Fruit fly (Drosophila melanogaster) whole organism, embryonic: Measurements from ENCODE around the gene alphaTub84D.

Experiments
- B-H2 ChIP-seq: fragments of 200-800 bp; sonication (Bioruptor generic); optimal IDR thresholded peaks from 2 replicates; lab custom pipeline; 2018; ENCODE audit warnings: missing biosample characterization, mild to moderate bottlenecking, missing genetic modification characterization
- CG10209 ChIP-seq: fragments of 200-800 bp; sonication (Bioruptor generic); optimal IDR thresholded peaks from 3 replicates; lab custom pipeline; 2017; ENCODE audit warnings: missing biosample characterization, mild to moderate bottlenecking, missing genetic modification characterization, missing genetic modification reagents
- CG11456 ChIP-seq: fragments of 200-800 bp; sonication (Bioruptor generic); IDR thresholded peaks from 3 replicates; pipeline ENCODE4 v1.3.6; 2022; ENCODE audit warnings: missing biosample characterization, missing genetic modification characterization
- CG12744 ChIP-seq: fragments of 200-800 bp; sonication (Bioruptor generic); optimal IDR thresholded peaks from 2 replicates; lab custom pipeline; 2016; ENCODE audit warnings: missing biosample characterization, missing genetic modification characterization
- CG15514 ChIP-seq: fragments of 200-800 bp; sonication (Bioruptor generic); optimal IDR thresholded peaks from 3 replicates; lab custom pipeline; 2017; ENCODE audit warnings: missing biosample characterization, missing genetic modification characterization, mild to moderate bottlenecking, moderate library complexity, missing genetic modification reagents
- CG17385 ChIP-seq: fragments of 200-800 bp; sonication (Bioruptor generic); optimal IDR thresholded peaks from 3 replicates; lab custom pipeline; 2018; ENCODE audit warnings: missing biosample characterization, mild to moderate bottlenecking, missing genetic modification characterization
- CG18262 ChIP-seq: fragments of 200-800 bp; optimal IDR thresholded peaks from 3 replicates; lab custom pipeline; 2019; ENCODE audit warnings: missing biosample characterization, mild to moderate bottlenecking, missing genetic modification characterization, moderate library complexity
- CG2129 ChIP-seq: fragments of 200-800 bp; sonication (Bioruptor generic); IDR thresholded peaks from 2 replicates; pipeline ENCODE4 v1.3.6; 2022; ENCODE audit warnings: missing biosample characterization, missing genetic modification characterization; ENCODE audit not compliant: partially characterized antibody
- CG2199 ChIP-seq: fragments of 200-800 bp; sonication (Bioruptor generic); IDR thresholded peaks from 3 replicates; pipeline ENCODE4 v1.3.6; 2022; ENCODE audit warnings: missing biosample characterization, missing genetic modification characterization
- CG32772 ChIP-seq: fragments of 200-800 bp; sonication (Bioruptor generic); IDR thresholded peaks from 2 replicates; pipeline ENCODE4 v1.3.6; 2022; ENCODE audit warnings: missing biosample characterization, missing genetic modification characterization
- CG34376 ChIP-seq: fragments of 200-800 bp; sonication (Bioruptor generic); optimal IDR thresholded peaks from 2 replicates; lab custom pipeline; 2018; ENCODE audit warnings: missing biosample characterization, mild to moderate bottlenecking, missing genetic modification characterization
- CG5180 ChIP-seq: fragments of 200-800 bp; sonication (Bioruptor generic); optimal IDR thresholded peaks from 3 replicates; lab custom pipeline; 2017; ENCODE audit warnings: missing biosample characterization, missing genetic modification characterization, mild to moderate bottlenecking, moderate library complexity, missing genetic modification reagents
- CG7839 ChIP-seq: fragments of 200-800 bp; sonication (Bioruptor generic); optimal IDR thresholded peaks from 3 replicates; lab custom pipeline; 2018; ENCODE audit warnings: missing biosample characterization, mild to moderate bottlenecking, missing genetic modification characterization, moderate library complexity
- CG7987 ChIP-seq: fragments of 200-800 bp; sonication (Bioruptor generic); optimal IDR thresholded peaks from 2 replicates; lab custom pipeline; 2018; ENCODE audit warnings: missing biosample characterization, mild to moderate bottlenecking, missing genetic modification characterization, moderate library complexity
- Doc3 ChIP-seq: fragments of 200-800 bp; sonication (Bioruptor generic); IDR thresholded peaks from 3 replicates; pipeline ENCODE4 v1.3.6; 2022; ENCODE audit warnings: missing biosample characterization, missing genetic modification characterization; ENCODE audit not compliant: partially characterized antibody
- Dref ChIP-seq: fragments of 200-800 bp; sonication (Bioruptor generic); IDR thresholded peaks from 2 replicates; pipeline ENCODE4 v1.3.6; 2022; ENCODE audit warnings: missing biosample characterization, missing genetic modification characterization
- Eip74EF ChIP-seq, 2 experiments: fragments of 200-800 bp in 1 of 2; fragments of >200 bp in 1 of 2; sonication (Bioruptor generic) in 1 of 2; optimal IDR thresholded peaks; 2 replicates each; lab custom pipeline; 2017 to 2019; ENCODE audit warnings: missing biosample characterization in 2 of 2, missing genetic modification characterization in 2 of 2, mild to moderate bottlenecking in 1 of 2, moderate library complexity in 1 of 2
- Ets65A ChIP-seq: fragments of 200-800 bp; sonication (Bioruptor generic); peaks from one replicate; lab custom pipeline; 2016; ENCODE audit warnings: missing biosample characterization, missing genetic modification characterization
- Hmr ChIP-seq: fragments of 200-800 bp; sonication (Bioruptor generic); optimal IDR thresholded peaks from 3 replicates; lab custom pipeline; 2017; ENCODE audit warnings: mild to moderate bottlenecking, missing biosample characterization, missing genetic modification reagents, missing genetic modification characterization
- Hr78 ChIP-seq, 2 experiments: fragments of 200-800 bp in 1 of 2; fragments of >200 bp in 1 of 2; sonication (Bioruptor generic) in 1 of 2; optimal IDR thresholded peaks; 2 replicates each; lab custom pipeline; 2017 to 2019; ENCODE audit warnings: missing biosample characterization in 2 of 2, missing genetic modification characterization in 2 of 2, mild to moderate bottlenecking in 1 of 2, moderate library complexity in 1 of 2
- Max ChIP-seq: fragments of 200-800 bp; sonication (Bioruptor generic); optimal IDR thresholded peaks from 2 replicates; lab custom pipeline; 2016; ENCODE audit warnings: missing biosample characterization, mild to moderate bottlenecking, missing genetic modification characterization
- Sry-β ChIP-seq: fragments of 200-800 bp; sonication (Bioruptor generic); optimal IDR thresholded peaks from 2 replicates; lab custom pipeline; 2018; ENCODE audit warnings: missing biosample characterization, mild to moderate bottlenecking, missing genetic modification characterization, moderate library complexity
- al ChIP-seq: fragments of 200-800 bp; sonication (Bioruptor generic); IDR thresholded peaks from 2 replicates; pipeline ENCODE4 v1.3.6; 2022; ENCODE audit warnings: missing biosample characterization, missing genetic modification characterization
- aop ChIP-seq: fragments of 200-800 bp; sonication (Bioruptor generic); IDR thresholded peaks from 2 replicates; pipeline ENCODE4 v1.3.6; 2022; ENCODE audit warnings: missing biosample characterization, missing genetic modification characterization
- ara ChIP-seq: fragments of 200-800 bp; sonication (Bioruptor generic); IDR thresholded peaks from 2 replicates; pipeline ENCODE4 v1.3.6; 2022; ENCODE audit warnings: missing biosample characterization, missing genetic modification characterization
- croc ChIP-seq: fragments of 200-800 bp; sonication (Bioruptor generic); conservative IDR thresholded peaks from 3 replicates; pipeline ENCODE4 v1.3.6; 2022; ENCODE audit warnings: missing biosample characterization, missing genetic modification characterization
- dm ChIP-seq: fragments of 200-800 bp; sonication (Bioruptor generic); optimal IDR thresholded peaks from 3 replicates; lab custom pipeline; 2016; ENCODE audit warnings: missing biosample characterization, missing genetic modification characterization
- eve ChIP-seq, 2 experiments: fragments of >200 bp; optimal IDR thresholded peaks; 2 replicates each; lab custom pipeline; 2017; ENCODE audit warnings: missing biosample characterization in 2 of 2, missing genetic modification characterization in 2 of 2
- exex ChIP-seq: fragments of 200-800 bp; sonication (Bioruptor generic); optimal IDR thresholded peaks from 4 replicates; lab custom pipeline; 2018; ENCODE audit warnings: missing biosample characterization, mild to moderate bottlenecking, missing genetic modification characterization, moderate library complexity
- fu2 ChIP-seq: fragments of 200-800 bp; sonication (Bioruptor generic); optimal IDR thresholded peaks from 2 replicates; lab custom pipeline; 2016; ENCODE audit warnings: missing biosample characterization, missing genetic modification characterization
- grn ChIP-seq: fragments of 200-800 bp; sonication (Bioruptor generic); optimal IDR thresholded peaks from 3 replicates; lab custom pipeline; 2017; ENCODE audit warnings: missing biosample characterization, missing genetic modification characterization
- lmd ChIP-seq: fragments of 200-800 bp; sonication (Bioruptor generic); IDR thresholded peaks from 2 replicates; pipeline ENCODE4 v1.3.6; 2022; ENCODE audit warnings: missing biosample characterization, missing genetic modification characterization
- mirr ChIP-seq: fragments of 200-800 bp; sonication (Bioruptor generic); optimal IDR thresholded peaks from 3 replicates; lab custom pipeline; 2018; ENCODE audit warnings: missing biosample characterization, mild to moderate bottlenecking, missing genetic modification characterization
- nerfin-2 ChIP-seq: fragments of 200-800 bp; sonication (Bioruptor generic); IDR thresholded peaks from 2 replicates; pipeline ENCODE4 v1.3.6; 2022; ENCODE audit warnings: missing biosample characterization, missing genetic modification characterization; ENCODE audit not compliant: partially characterized antibody
- pb ChIP-seq: fragments of 200-800 bp; sonication (Bioruptor generic); optimal IDR thresholded peaks from 3 replicates; lab custom pipeline; 2016; ENCODE audit warnings: missing biosample characterization, missing genetic modification characterization
- peb ChIP-seq: fragments of 200-800 bp; sonication (Bioruptor generic); IDR thresholded peaks from 2 replicates; pipeline ENCODE4 v1.3.6; 2022; ENCODE audit warnings: missing biosample characterization, missing genetic modification characterization
- pzg ChIP-seq: fragments of 200-800 bp; sonication (Bioruptor generic); optimal IDR thresholded peaks from 3 replicates; lab custom pipeline; 2018; ENCODE audit warnings: missing biosample characterization, mild to moderate bottlenecking, missing genetic modification characterization, moderate library complexity
- ro ChIP-seq: fragments of 200-800 bp; sonication (Bioruptor generic); IDR thresholded peaks from 2 replicates; pipeline ENCODE4 v1.3.6; 2022; ENCODE audit warnings: missing biosample characterization, missing genetic modification characterization
- sd ChIP-seq: fragments of 200-800 bp; sonication (Bioruptor generic); optimal IDR thresholded peaks from 3 replicates; lab custom pipeline; 2018; ENCODE audit warnings: missing biosample characterization, mild to moderate bottlenecking, missing genetic modification characterization, moderate library complexity
- sisA ChIP-seq: fragments of 200-800 bp; sonication (Bioruptor generic); IDR thresholded peaks from 2 replicates; pipeline ENCODE4 v1.3.6; 2022; ENCODE audit warnings: missing biosample characterization, missing genetic modification characterization
- stwl ChIP-seq: fragments of 200-800 bp; sonication (Bioruptor generic); optimal IDR thresholded peaks from 3 replicates; lab custom pipeline; 2018; ENCODE audit warnings: missing biosample characterization, mild to moderate bottlenecking, missing genetic modification characterization, moderate library complexity
- sug ChIP-seq: fragments of 200-800 bp; optimal IDR thresholded peaks from 2 replicates; lab custom pipeline; 2019; ENCODE audit warnings: missing biosample characterization, mild to moderate bottlenecking, missing genetic modification characterization, moderate library complexity
- trem ChIP-seq: fragments of 200-800 bp; optimal IDR thresholded peaks from 3 replicates; lab custom pipeline; 2019; ENCODE audit warnings: missing biosample characterization, mild to moderate bottlenecking, missing genetic modification characterization, moderate library complexity
- wor ChIP-seq: fragments of 200-800 bp; sonication (Bioruptor generic); IDR thresholded peaks from 2 replicates; pipeline ENCODE4 v1.3.6; 2022; ENCODE audit warnings: missing biosample characterization, missing genetic modification characterization
- z ChIP-seq: fragments of 200-800 bp; sonication (Bioruptor generic); IDR thresholded peaks from 3 replicates; pipeline ENCODE4 v1.3.6; 2022; ENCODE audit warnings: missing biosample characterization, missing genetic modification characterization
- zfh1 ChIP-seq: fragments of 200-800 bp; sonication (Bioruptor generic); IDR thresholded peaks from 3 replicates; pipeline ENCODE4 v1.3.6; 2022; ENCODE audit warnings: missing biosample characterization, missing genetic modification characterization

The alphaTub84D gene

dm6 chr3R:7528677-7529076, 1.9 kb upstream of the alphaTub84D start, which contains the start of gene alpha-Est6 (continued):
- no peak for TF ChIP-seq Max
- no peak for TF ChIP-seq Eip74EF (GFP tag; optimal IDR thresholded peaks at IDR 0.05; lab: Kevin White, UChicago)
- no peak for TF ChIP-seq pb
- TF ChIP-seq ro (GFP tag; lab: Robert Waterston, UW) = no peak
- TF ChIP-seq CG32772 (GFP tag; lab: Robert Waterston, UW) = no peak
- TF ChIP-seq Hr78 (GFP tag; optimal IDR thresholded peaks at IDR 0.05; lab: Kevin White, UChicago) = no peak

- TF ChIP-seq sug (tag; lab: Kevin White, UChicago) = peak; percentile 92
- TF ChIP-seq Ets65A (GFP tag; lab: Kevin White, UChicago) = peak; percentile 23
- TF ChIP-seq nerfin-2 (GFP tag; lab: Robert Waterston, UW) = no peak
- TF ChIP-seq fu2 (GFP tag; lab: Kevin White, UChicago) = no peak
- TF ChIP-seq ara (GFP tag; lab: Robert Waterston, UW) = no peak
- TF ChIP-seq exex (tag; lab: Kevin White, UChicago) = peak; percentile 79
- no peak for TF ChIP-seq CG7987
Observed at dm6 chr3R:7535606-7536005, 5.1 kb downstream of the alphaTub84D start.

dm6 chr3R:7536281-7536680, 5.7 kb downstream of the alphaTub84D start, which contains the start of gene alpha-Est5:
Gene alpha-Est5 (minus strand): TSS chr3R:7536390.
- no peak for TF ChIP-seq wor (GFP tag; lab: Robert Waterston, UW)
- TF ChIP-seq sd (tag; lab: Kevin White, UChicago) = peak; percentile 71
- peak; percentile 51 for TF ChIP-seq mirr
- TF ChIP-seq B-H2 (GFP tag; lab: Kevin White, UChicago) = peak; percentile 8
- TF ChIP-seq sug (tag; lab: Kevin White, UChicago) = peak; percentile 53
- TF ChIP-seq CG11456 (GFP tag; lab: Robert Waterston, UW) = no peak
- no peak for TF ChIP-seq Doc3
- TF ChIP-seq CG34376 (GFP tag; lab: Kevin White, UChicago) = peak; percentile 52
- TF ChIP-seq CG18262 (tag; lab: Kevin White, UChicago) = no peak
- no peak for TF ChIP-seq sisA
- TF ChIP-seq stwl (tag; lab: Kevin White, UChicago) = no peak
- TF ChIP-seq Hmr (GFP tag; lab: Kevin White, UChicago) = peak; percentile 1
- TF ChIP-seq exex (tag; lab: Kevin White, UChicago) = peak; percentile 98
- no peak for TF ChIP-seq Sry-β (GFP tag; lab: Kevin White, UChicago)
- peak; percentile 40 for TF ChIP-seq grn (GFP tag; lab: Kevin White, UChicago)
- TF ChIP-seq CG7839 (tag; lab: Kevin White, UChicago) = no peak
- TF ChIP-seq CG15514 = peak; percentile 2
- no peak for TF ChIP-seq Hr78 (GFP tag; optimal IDR thresholded peaks at IDR 0.05; lab: Kevin White, UChicago)
- no peak for TF ChIP-seq CG12744 (GFP tag; lab: Kevin White, UChicago)

dm6 chr3R:7538435-7538834, 7.9 kb downstream of the alphaTub84D start, which contains the start of gene alpha-Est4:
Gene alpha-Est4 (minus strand): TSS chr3R:7538615.
- no peak for TF ChIP-seq CG2129 (GFP tag; lab: Robert Waterston, UW)
- TF ChIP-seq pzg (GFP tag; lab: Kevin White, UChicago) = no peak
- peak; percentile 60 for TF ChIP-seq mirr
- no peak for TF ChIP-seq croc (GFP tag; lab: Robert Waterston, UW)
- peak; percentile 36 for TF ChIP-seq sug (tag; lab: Kevin White, UChicago)
- TF ChIP-seq CG2199 = no peak
- no peak for TF ChIP-seq CG5180
- no peak for TF ChIP-seq CG17385 (GFP tag; lab: Kevin White, UChicago)
- TF ChIP-seq dm (GFP tag; lab: Kevin White, UChicago) = no peak
- no peak for TF ChIP-seq sisA
- TF ChIP-seq grn (GFP tag; lab: Kevin White, UChicago) = peak; percentile 39
- no peak for TF ChIP-seq aop (GFP tag; lab: Robert Waterston, UW)
- no peak for TF ChIP-seq CG10209
- no peak for TF ChIP-seq lmd (GFP tag; lab: Robert Waterston, UW)
- TF ChIP-seq z (GFP tag; lab: Robert Waterston, UW) = no peak
- TF ChIP-seq peb (GFP tag; lab: Robert Waterston, UW) = no peak
- no peak for TF ChIP-seq stwl (tag; lab: Kevin White, UChicago)
- TF ChIP-seq al (GFP tag; lab: Robert Waterston, UW) = no peak
- no peak for TF ChIP-seq Dref (GFP tag; lab: Robert Waterston, UW)
- no peak for TF ChIP-seq eve (GFP tag; optimal IDR thresholded peaks at IDR 0.05; lab: Kevin White, UChicago)
- no peak for TF ChIP-seq zfh1
- TF ChIP-seq trem (tag; lab: Kevin White, UChicago) = no peak
